Worm (Caenorhabditis elegans): ENCODE data around the gene gsto-2.

- TF ChIP-seq Y67H2A.10 (GFP tag; conservative IDR thresholded peaks at IDR 0.05) (no peak), ama-1 (optimal IDR thresholded peaks at IDR 0.05) (no peak), ama-1 (GFP tag; optimal IDR thresholded peaks at IDR 0.05) (no peak), efl-1 (GFP tag; optimal IDR thresholded peaks at IDR 0.05) (no peak), mcd-1 (GFP tag; IDR thresholded peaks at IDR 0.05) (no peak), B0019.2 (GFP tag; conservative IDR thresholded peaks at IDR 0.05) (no peak), rcor-1 (GFP tag; IDR thresholded peaks at IDR 0.05) (no peak)
These were observed 24.8 kb upstream of the gsto-2 start, which contains the start of gene ZC21.10 for ce11 chrIII:8529772-8530171.
